Worm (Caenorhabditis elegans) whole organism, late embryonic: ENCODE results near the gene hpr-17.

Experiments
- C08G9.2 ChIP-seq: sonication (generic microtip); optimal IDR thresholded peaks from 2 replicates; lab custom pipeline; 2016; ENCODE audit warnings: mild to moderate bottlenecking, missing genetic modification characterization, moderate library complexity, missing compliant biosample characterization
- F13H6.1 ChIP-seq: sonication (generic microtip); optimal IDR thresholded peaks from 2 replicates; lab custom pipeline; 2016; ENCODE audit warnings: missing genetic modification characterization, missing compliant biosample characterization
- K02D7.2 ChIP-seq: sonication (generic microtip); optimal IDR thresholded peaks from 2 replicates; lab custom pipeline; 2017; ENCODE audit warnings: mild to moderate bottlenecking, missing genetic modification characterization, missing compliant biosample characterization
- T23F11.4 ChIP-seq: fragments of 200-800 bp; sonication (Bioruptor generic); optimal IDR thresholded peaks from 2 replicates; lab custom pipeline; 2018; ENCODE audit warnings: mild to moderate bottlenecking, missing genetic modification characterization, missing compliant biosample characterization
- ama-1 ChIP-seq: fragments of 150-350 bp; optimal IDR thresholded peaks from 2 replicates; lab custom pipeline; 2014
- ceh-14 ChIP-seq: sonication (generic microtip); optimal IDR thresholded peaks from 2 replicates; lab custom pipeline; 2016; ENCODE audit warnings: missing genotype, missing genetic modification characterization, missing compliant biosample characterization
- ceh-18 ChIP-seq: sonication (generic microtip); optimal IDR thresholded peaks from 2 replicates; lab custom pipeline; 2016; ENCODE audit warnings: missing genetic modification characterization, missing compliant biosample characterization
- ceh-19 ChIP-seq: fragments of 200-800 bp; sonication (Bioruptor generic); optimal IDR thresholded peaks from 2 replicates; lab custom pipeline; 2018; ENCODE audit warnings: mild to moderate bottlenecking, missing genetic modification characterization, missing compliant biosample characterization
- ceh-22 ChIP-seq: sonication (generic microtip); optimal IDR thresholded peaks from 2 replicates; lab custom pipeline; 2017; ENCODE audit warnings: missing biosample characterization, missing genetic modification characterization
- ceh-24 ChIP-seq: sonication (generic microtip); optimal IDR thresholded peaks from 2 replicates; lab custom pipeline; 2016; ENCODE audit warnings: mild to moderate bottlenecking, missing genetic modification characterization, missing compliant biosample characterization
- ceh-30 ChIP-seq: fragments of 150-350 bp; optimal IDR thresholded peaks from 2 replicates; lab custom pipeline; 2014; ENCODE audit warnings: missing biosample characterization, missing genetic modification characterization
- ceh-31 ChIP-seq: sonication (generic microtip); optimal IDR thresholded peaks from 2 replicates; lab custom pipeline; 2016; ENCODE audit warnings: missing genetic modification characterization, missing compliant biosample characterization
- ceh-34 ChIP-seq: sonication (generic microtip); optimal IDR thresholded peaks from 2 replicates; lab custom pipeline; 2016; ENCODE audit warnings: mild to moderate bottlenecking, missing genetic modification characterization, missing compliant biosample characterization
- ceh-48 ChIP-seq: sonication (generic microtip); optimal IDR thresholded peaks from 2 replicates; lab custom pipeline; 2016; ENCODE audit warnings: missing genetic modification characterization, inconsistent platforms, missing compliant biosample characterization
- ceh-6 ChIP-seq: fragments of 200-800 bp; sonication (Bioruptor generic); optimal IDR thresholded peaks from 2 replicates; lab custom pipeline; 2018; ENCODE audit warnings: mild to moderate bottlenecking, missing genetic modification characterization, missing compliant biosample characterization
- ceh-9 ChIP-seq: sonication (generic microtip); optimal IDR thresholded peaks from 2 replicates; lab custom pipeline; 2016; ENCODE audit warnings: mild to moderate bottlenecking, missing genetic modification characterization, inconsistent platforms, missing compliant biosample characterization
- che-1 ChIP-seq: sonication (generic microtip); optimal IDR thresholded peaks from 2 replicates; lab custom pipeline; 2016; ENCODE audit warnings: mild to moderate bottlenecking, missing genetic modification characterization, missing compliant biosample characterization
- dmd-4 ChIP-seq: sonication (generic microtip); optimal IDR thresholded peaks from 2 replicates; lab custom pipeline; 2016; ENCODE audit warnings: borderline replicate concordance, missing genetic modification characterization, missing compliant biosample characterization
- dve-1 ChIP-seq: sonication (generic microtip); optimal IDR thresholded peaks from 2 replicates; lab custom pipeline; 2017; ENCODE audit warnings: antibody characterized with exemption, mild to moderate bottlenecking, missing genetic modification characterization, missing compliant biosample characterization
- elt-2 ChIP-seq: sonication (generic microtip); optimal IDR thresholded peaks from 2 replicates; lab custom pipeline; 2016; ENCODE audit warnings: missing genetic modification reagents, missing genetic modification characterization, missing compliant biosample characterization
- ets-4 ChIP-seq: sonication (generic microtip); optimal IDR thresholded peaks from 2 replicates; lab custom pipeline; 2016; ENCODE audit warnings: missing genetic modification characterization, missing compliant biosample characterization
- eyg-1 ChIP-seq: sonication (generic microtip); optimal IDR thresholded peaks from 2 replicates; lab custom pipeline; 2016; ENCODE audit warnings: missing genotype, missing genetic modification characterization, missing compliant biosample characterization
- fax-1 ChIP-seq: sonication (generic microtip); optimal IDR thresholded peaks from 2 replicates; lab custom pipeline; 2016; ENCODE audit warnings: missing genotype, missing genetic modification characterization, missing compliant biosample characterization
- hlh-30 ChIP-seq: sonication (generic microtip); optimal IDR thresholded peaks from 2 replicates; lab custom pipeline; 2017; ENCODE audit warnings: antibody characterized with exemption, missing genetic modification characterization, missing compliant biosample characterization; ENCODE audit not compliant: insufficient read depth
- lim-6 ChIP-seq: sonication (generic microtip); optimal IDR thresholded peaks from 2 replicates; lab custom pipeline; 2016; ENCODE audit warnings: missing genetic modification characterization, missing compliant biosample characterization
- lin-11 ChIP-seq: fragments of 200-800 bp; sonication (Bioruptor generic); optimal IDR thresholded peaks from 2 replicates; lab custom pipeline; 2018; ENCODE audit warnings: mild to moderate bottlenecking, missing genetic modification characterization, missing compliant biosample characterization
- madf-2 ChIP-seq: sonication (generic microtip); optimal IDR thresholded peaks from 2 replicates; lab custom pipeline; 2017; ENCODE audit warnings: missing genetic modification characterization, missing compliant biosample characterization
- mec-3 ChIP-seq: sonication (generic microtip); optimal IDR thresholded peaks from 2 replicates; lab custom pipeline; 2016; ENCODE audit warnings: borderline replicate concordance, missing genetic modification characterization, missing compliant biosample characterization
- nfya-1 ChIP-seq: sonication (generic microtip); optimal IDR thresholded peaks from 2 replicates; lab custom pipeline; 2017; ENCODE audit warnings: missing genetic modification characterization, mild to moderate bottlenecking, missing compliant biosample characterization, antibody characterized with exemption, moderate library complexity
- nhr-11 ChIP-seq: fragments of 150-350 bp; optimal IDR thresholded peaks from 2 replicates; lab custom pipeline; 2014; ENCODE audit warnings: missing biosample characterization, missing genetic modification characterization
- nhr-232 ChIP-seq: sonication (generic microtip); optimal IDR thresholded peaks from 2 replicates; lab custom pipeline; 2016; ENCODE audit warnings: missing genetic modification characterization, missing compliant biosample characterization
- odd-2 ChIP-seq: sonication (generic microtip); optimal IDR thresholded peaks from 2 replicates; lab custom pipeline; 2017; ENCODE audit warnings: antibody characterized with exemption, mild to moderate bottlenecking, missing genetic modification characterization, missing compliant biosample characterization
- pag-3 ChIP-seq: sonication (generic microtip); optimal IDR thresholded peaks from 2 replicates; lab custom pipeline; 2016; ENCODE audit warnings: missing compliant biosample characterization, missing genetic modification characterization, borderline replicate concordance
- pat-9 ChIP-seq: fragments of 200-800 bp; sonication (Bioruptor generic); optimal IDR thresholded peaks from 2 replicates; lab custom pipeline; 2018; ENCODE audit warnings: mild to moderate bottlenecking, missing genetic modification characterization, moderate library complexity, missing compliant biosample characterization
- pha-2 ChIP-seq: sonication (generic microtip); optimal IDR thresholded peaks from 2 replicates; lab custom pipeline; 2017; ENCODE audit warnings: mild to moderate bottlenecking, missing genetic modification characterization, missing compliant biosample characterization
- pha-4 ChIP-seq: fragments of 150-350 bp; optimal IDR thresholded peaks from 2 replicates; lab custom pipeline; 2018; ENCODE audit warnings: missing biosample characterization, missing genetic modification reagents, missing genetic modification characterization
- pros-1 ChIP-seq: fragments of 150-350 bp; optimal IDR thresholded peaks from 2 replicates; lab custom pipeline; 2014; ENCODE audit warnings: missing biosample characterization, missing genetic modification reagents, missing genetic modification characterization
- ref-2 ChIP-seq: sonication (generic microtip); optimal IDR thresholded peaks from 2 replicates; lab custom pipeline; 2016; ENCODE audit warnings: missing genetic modification characterization, missing compliant biosample characterization
- rnt-1 ChIP-seq: sonication (generic microtip); optimal IDR thresholded peaks from 2 replicates; lab custom pipeline; 2016; ENCODE audit warnings: missing genetic modification characterization, missing compliant biosample characterization
- sdc-2 ChIP-seq: sonication (generic microtip); optimal IDR thresholded peaks from 2 replicates; lab custom pipeline; 2016; ENCODE audit warnings: missing genotype, missing genetic modification characterization, missing compliant biosample characterization
- syd-9 ChIP-seq: sonication (generic microtip); optimal IDR thresholded peaks from 2 replicates; lab custom pipeline; 2016; ENCODE audit warnings: mild to moderate bottlenecking, missing genetic modification characterization, moderate library complexity, missing compliant biosample characterization
- tbx-2 ChIP-seq: sonication (generic microtip); optimal IDR thresholded peaks from 2 replicates; lab custom pipeline; 2016; ENCODE audit warnings: missing genetic modification characterization, missing compliant biosample characterization
- tbx-7 ChIP-seq: sonication (generic microtip); optimal IDR thresholded peaks from 2 replicates; lab custom pipeline; 2016; ENCODE audit warnings: missing genotype, missing genetic modification characterization, missing compliant biosample characterization
- ttx-3 ChIP-seq: sonication (generic microtip); optimal IDR thresholded peaks from 2 replicates; lab custom pipeline; 2016; ENCODE audit warnings: missing genetic modification reagents, missing genetic modification characterization, missing compliant biosample characterization
- unc-3 ChIP-seq, 2 experiments: fragments of 200-800 bp in 1 of 2; sonication (Bioruptor generic) in 1 of 2; sonication (generic microtip) in 1 of 2; conservative IDR thresholded peaks in 1 of 2; optimal IDR thresholded peaks in 1 of 2; 2 replicates each; pipeline versions ENCODE4 v1.3.6 to Lab custom; 2016 to 2022; ENCODE audit warnings: missing compliant biosample characterization in 2 of 2, missing genetic modification characterization in 2 of 2, missing genetic modification reagents in 1 of 2
- unc-42 ChIP-seq: sonication (generic microtip); optimal IDR thresholded peaks from 2 replicates; lab custom pipeline; 2016; ENCODE audit warnings: missing genotype, missing genetic modification characterization, missing compliant biosample characterization
- unc-55 ChIP-seq: sonication (generic microtip); optimal IDR thresholded peaks from 2 replicates; lab custom pipeline; 2017; ENCODE audit warnings: missing biosample characterization, missing genetic modification reagents, missing genetic modification characterization
- ztf-16 ChIP-seq: sonication (generic microtip); optimal IDR thresholded peaks from 2 replicates; lab custom pipeline; 2017; ENCODE audit warnings: missing genetic modification characterization, missing compliant biosample characterization

hpr-17 gene

ce11 chrII:13156971-13157370 lies at the start of gene hpr-17, which contains the start of gene F32A11.1:
TSS of gene hpr-17 (minus strand) at chrII:13157047.
TSS of gene F32A11.1 (plus strand) at chrII:13157329.
- TF ChIP-seq nfya-1 (peak; percentile 66), unc-42 (tag; lab: Kevin White, UChicago) (peak; percentile 40), unc-55 (GFP tag; lab: Kevin White, UChicago) (peak; percentile 19), ceh-24 (tag; lab: Kevin White, UChicago) (no peak), tbx-7 (tag; lab: Kevin White, UChicago) (no peak), ceh-31 (tag; lab: Kevin White, UChicago) (peak; percentile 13), ceh-34 (tag; lab: Kevin White, UChicago) (no peak), eyg-1 (tag; lab: Kevin White, UChicago) (no peak), elt-2 (tag; lab: Kevin White, UChicago) (peak; percentile 18), unc-3 (GFP tag; conservative IDR thresholded peaks at IDR 0.05; lab: Robert Waterston, UW) (no peak), unc-3 (tag; optimal IDR thresholded peaks at IDR 0.05; lab: Kevin White, UChicago) (no peak), ceh-18 (tag; lab: Kevin White, UChicago) (peak; percentile 26), odd-2 (tag; lab: Kevin White, UChicago) (no peak), ceh-6 (no peak), che-1 (tag; lab: Kevin White, UChicago) (no peak), ttx-3 (tag; lab: Kevin White, UChicago) (no peak), tbx-2 (tag; lab: Kevin White, UChicago) (no peak), syd-9 (tag; lab: Kevin White, UChicago) (no peak), nhr-232 (tag; lab: Kevin White, UChicago) (no peak), dve-1 (tag; lab: Kevin White, UChicago) (no peak), nhr-11 (tag; lab: Kevin White, UChicago) (no peak), dmd-4 (tag; lab: Kevin White, UChicago) (no peak), fax-1 (tag; lab: Kevin White, UChicago) (no peak), ztf-16 (tag; lab: Kevin White, UChicago) (no peak), ref-2 (tag; lab: Kevin White, UChicago) (peak; percentile 40), ceh-22 (tag; lab: Kevin White, UChicago) (no peak), ceh-19 (GFP tag; lab: Kevin White, UChicago) (no peak), ceh-48 (tag; lab: Kevin White, UChicago) (no peak), T23F11.4 (GFP tag; lab: Kevin White, UChicago) (no peak), ceh-9 (tag; lab: Kevin White, UChicago) (no peak)

ce11 chrII:13199674-13200215 lies 42.9 kb upstream of the hpr-17 start, which contains the start of gene btf-1:
TSS of gene btf-1 (plus strand) at chrII:13200165.
- TF ChIP-seq ztf-16 (tag; lab: Kevin White, UChicago) (peak; percentile 71), pha-4 (no peak), pros-1 (tag; lab: Kevin White, UChicago) (no peak), unc-3 (GFP tag; conservative IDR thresholded peaks at IDR 0.05; lab: Robert Waterston, UW) (no peak), unc-3 (tag; optimal IDR thresholded peaks at IDR 0.05; lab: Kevin White, UChicago) (peak; percentile 73), lim-6 (tag; lab: Kevin White, UChicago) (peak; percentile 69), C08G9.2 (tag; lab: Kevin White, UChicago) (peak; percentile 82), K02D7.2 (tag; lab: Kevin White, UChicago) (no peak), unc-42 (tag; lab: Kevin White, UChicago) (peak; percentile 19), mec-3 (tag; lab: Kevin White, UChicago) (no peak), ceh-18 (tag; lab: Kevin White, UChicago) (peak; percentile 35), pag-3 (tag; lab: Kevin White, UChicago) (no peak), madf-2 (tag; lab: Kevin White, UChicago) (peak; percentile 35), ceh-30 (tag; lab: Kevin White, UChicago) (no peak), T23F11.4 (GFP tag; lab: Kevin White, UChicago) (peak; percentile 3), nfya-1 (peak; percentile 16), nhr-11 (tag; lab: Kevin White, UChicago) (no peak), pat-9 (tag; lab: Kevin White, UChicago) (peak; percentile 7), ets-4 (peak; percentile 68), sdc-2 (tag; lab: Kevin White, UChicago) (no peak), rnt-1 (peak; percentile 34), ceh-14 (tag; lab: Kevin White, UChicago) (peak; percentile 91), pha-2 (tag; lab: Kevin White, UChicago) (peak; percentile 25), ceh-9 (tag; lab: Kevin White, UChicago) (no peak), ceh-6 (no peak), ama-1 (peak; percentile 81), eyg-1 (tag; lab: Kevin White, UChicago) (peak; percentile 16), lin-11 (tag; lab: Kevin White, UChicago) (no peak), ceh-31 (tag; lab: Kevin White, UChicago) (peak; percentile 93), ceh-34 (tag; lab: Kevin White, UChicago) (peak; percentile 42), hlh-30 (tag; lab: Kevin White, UChicago) (no peak), F13H6.1 (tag; lab: Kevin White, UChicago) (peak; percentile 71)
